Fruit fly (Drosophila melanogaster) whole organism, embryonic: ENCODE data around the gene CG32075.

Experiments used
- Bgb ChIP-seq: fragments of 200-800 bp; sonication (Bioruptor generic); IDR thresholded peaks from 2 replicates; pipeline ENCODE4 v1.3.6; 2022; ENCODE audit warnings: missing biosample characterization, missing genetic modification characterization; ENCODE audit not compliant: partially characterized antibody
- CG10147 ChIP-seq: fragments of 200-800 bp; sonication (Bioruptor generic); optimal IDR thresholded peaks from 2 replicates; lab custom pipeline; 2019; ENCODE audit warnings: missing biosample characterization, mild to moderate bottlenecking, missing genetic modification characterization, moderate library complexity
- CG10959 ChIP-seq: fragments of 200-800 bp; sonication (Bioruptor generic); IDR thresholded peaks from 2 replicates; pipeline ENCODE4 v1.3.6; 2022; ENCODE audit warnings: missing biosample characterization, missing genetic modification characterization
- CG13296 ChIP-seq: fragments of 200-800 bp; sonication (Bioruptor generic); optimal IDR thresholded peaks from 3 replicates; lab custom pipeline; 2018; ENCODE audit warnings: missing biosample characterization, mild to moderate bottlenecking, missing genetic modification characterization
- CG14014 ChIP-seq: fragments of 200-800 bp; sonication (Bioruptor generic); IDR thresholded peaks from 2 replicates; pipeline ENCODE4 v1.3.6; 2022; ENCODE audit warnings: missing biosample characterization, missing genetic modification characterization
- CG14860 ChIP-seq: fragments of 200-800 bp; sonication (Bioruptor generic); IDR thresholded peaks from 3 replicates; pipeline ENCODE4 v1.3.6; 2022; ENCODE audit warnings: missing biosample characterization, missing genetic modification characterization; ENCODE audit not compliant: partially characterized antibody
- CG1603 ChIP-seq: fragments of 200-800 bp; sonication (Bioruptor generic); optimal IDR thresholded peaks from 2 replicates; lab custom pipeline; 2019; ENCODE audit warnings: missing biosample characterization, mild to moderate bottlenecking, missing genetic modification characterization, moderate library complexity
- CG16815 ChIP-seq: fragments of 200-800 bp; sonication (Bioruptor generic); optimal IDR thresholded peaks from 3 replicates; lab custom pipeline; 2017; ENCODE audit warnings: missing biosample characterization, mild to moderate bottlenecking, missing genetic modification characterization
- CG3407 ChIP-seq: fragments of 200-800 bp; sonication (Bioruptor generic); optimal IDR thresholded peaks from 2 replicates; lab custom pipeline; 2018; ENCODE audit warnings: missing biosample characterization, mild to moderate bottlenecking, missing genetic modification characterization
- CG5953 ChIP-seq: fragments of 200-800 bp; sonication (Bioruptor generic); IDR thresholded peaks from 2 replicates; pipeline ENCODE4 v1.3.6; 2022; ENCODE audit warnings: missing biosample characterization, missing genetic modification characterization
- CG6175 ChIP-seq: fragments of 200-800 bp; sonication (Bioruptor generic); IDR thresholded peaks from 3 replicates; pipeline ENCODE4 v1.3.6; 2022; ENCODE audit warnings: missing biosample characterization, missing genetic modification characterization
- CG7839 ChIP-seq: fragments of 200-800 bp; sonication (Bioruptor generic); optimal IDR thresholded peaks from 3 replicates; lab custom pipeline; 2018; ENCODE audit warnings: missing biosample characterization, mild to moderate bottlenecking, missing genetic modification characterization, moderate library complexity
- CG7963 ChIP-seq: fragments of 200-800 bp; sonication (Bioruptor generic); IDR thresholded peaks from 3 replicates; pipeline ENCODE4 v1.3.6; 2022; ENCODE audit warnings: missing biosample characterization, missing genetic modification characterization; ENCODE audit not compliant: partially characterized antibody
- CG8478 ChIP-seq: fragments of >200 bp; optimal IDR thresholded peaks from 2 replicates; lab custom pipeline; 2018
- CG8924 ChIP-seq: fragments of 200-800 bp; optimal IDR thresholded peaks from 3 replicates; lab custom pipeline; 2019; ENCODE audit warnings: missing biosample characterization, mild to moderate bottlenecking, missing genetic modification characterization, moderate library complexity
- CG9437 ChIP-seq: fragments of 200-800 bp; sonication (Bioruptor generic); optimal IDR thresholded peaks from 2 replicates; lab custom pipeline; 2018; ENCODE audit warnings: missing biosample characterization, mild to moderate bottlenecking, missing genetic modification characterization
- CG9932 ChIP-seq: fragments of 200-800 bp; sonication (Bioruptor generic); IDR thresholded peaks from 2 replicates; pipeline ENCODE4 v1.3.6; 2022; ENCODE audit warnings: missing biosample characterization, missing genetic modification characterization
- CoRest ChIP-seq: fragments of 200-800 bp; sonication (Bioruptor generic); optimal IDR thresholded peaks from 3 replicates; lab custom pipeline; 2018; ENCODE audit warnings: missing biosample characterization, mild to moderate bottlenecking, missing genetic modification characterization, moderate library complexity
- Ets97D ChIP-seq: fragments of 200-800 bp; sonication (Bioruptor generic); optimal IDR thresholded peaks from 3 replicates; lab custom pipeline; 2016; ENCODE audit warnings: missing biosample characterization, missing genetic modification characterization
- Fer1 ChIP-seq: fragments of 200-800 bp; sonication (Bioruptor generic); optimal IDR thresholded peaks from 2 replicates; lab custom pipeline; 2017; ENCODE audit warnings: missing biosample characterization, mild to moderate bottlenecking, missing genetic modification characterization
- Fer2 ChIP-seq: fragments of 200-800 bp; sonication (Bioruptor generic); optimal IDR thresholded peaks from 2 replicates; lab custom pipeline; 2018; ENCODE audit warnings: missing biosample characterization, mild to moderate bottlenecking, missing genetic modification characterization, moderate library complexity
- GATAe ChIP-seq: fragments of 200-800 bp; sonication (Bioruptor generic); conservative IDR thresholded peaks from 2 replicates; pipeline ENCODE4 v1.3.6; 2022; ENCODE audit warnings: missing biosample characterization, missing genetic modification characterization
- Hsf ChIP-seq: fragments of 200-800 bp; sonication (Bioruptor generic); optimal IDR thresholded peaks from 3 replicates; lab custom pipeline; 2016; ENCODE audit warnings: missing biosample characterization, missing genetic modification characterization
- MTF-1 ChIP-seq: fragments of 200-800 bp; sonication (Bioruptor generic); optimal IDR thresholded peaks from 2 replicates; lab custom pipeline; 2018; ENCODE audit warnings: missing biosample characterization, mild to moderate bottlenecking, missing genetic modification characterization, borderline replicate concordance
- Meics ChIP-seq: fragments of 200-800 bp; sonication (Bioruptor generic); optimal IDR thresholded peaks from 2 replicates; lab custom pipeline; 2017; ENCODE audit warnings: missing biosample characterization, mild to moderate bottlenecking, missing genetic modification characterization
- Nf-YB ChIP-seq: fragments of 200-800 bp; sonication (Bioruptor generic); optimal IDR thresholded peaks from 3 replicates; lab custom pipeline; 2019; ENCODE audit warnings: missing biosample characterization, mild to moderate bottlenecking, missing genetic modification characterization, moderate library complexity
- Oli ChIP-seq: fragments of 200-800 bp; sonication (Bioruptor generic); optimal IDR thresholded peaks from 2 replicates; lab custom pipeline; 2018; ENCODE audit warnings: missing biosample characterization, mild to moderate bottlenecking, missing genetic modification characterization, moderate library complexity
- Taf1 ChIP-seq: fragments of 200-800 bp; sonication (Bioruptor generic); IDR thresholded peaks from 2 replicates; pipeline ENCODE4 v1.3.6; 2022; ENCODE audit warnings: missing biosample characterization, missing genetic modification characterization
- abd-A ChIP-seq: fragments of 200-800 bp; sonication (Bioruptor generic); optimal IDR thresholded peaks from 3 replicates; lab custom pipeline; 2019; ENCODE audit warnings: missing biosample characterization, mild to moderate bottlenecking, missing genetic modification characterization, moderate library complexity
- amos ChIP-seq: fragments of 200-800 bp; sonication (Bioruptor generic); IDR thresholded peaks from 2 replicates; pipeline ENCODE4 v1.3.6; 2022; ENCODE audit warnings: missing biosample characterization, missing genetic modification characterization; ENCODE audit not compliant: partially characterized antibody
- ap ChIP-seq: fragments of 200-800 bp; sonication (Bioruptor generic); IDR thresholded peaks from 2 replicates; pipeline ENCODE4 v1.3.6; 2022; ENCODE audit warnings: missing biosample characterization, missing genetic modification characterization
- ara ChIP-seq: fragments of 200-800 bp; sonication (Bioruptor generic); IDR thresholded peaks from 2 replicates; pipeline ENCODE4 v1.3.6; 2022; ENCODE audit warnings: missing biosample characterization, missing genetic modification characterization
- gcm2 ChIP-seq: fragments of 200-800 bp; sonication (Bioruptor generic); optimal IDR thresholded peaks from 2 replicates; lab custom pipeline; 2016; ENCODE audit warnings: missing biosample characterization, missing genetic modification characterization
- gem ChIP-seq: fragments of 200-800 bp; sonication (Bioruptor generic); optimal IDR thresholded peaks from 2 replicates; lab custom pipeline; 2019; ENCODE audit warnings: missing biosample characterization, mild to moderate bottlenecking, missing genetic modification characterization, moderate library complexity
- grau ChIP-seq: fragments of 200-800 bp; optimal IDR thresholded peaks from 3 replicates; lab custom pipeline; 2019; ENCODE audit warnings: missing biosample characterization, mild to moderate bottlenecking, missing genetic modification characterization, moderate library complexity
- gro ChIP-seq: fragments of 200-800 bp; sonication (Bioruptor generic); optimal IDR thresholded peaks from 2 replicates; lab custom pipeline; 2016; ENCODE audit warnings: missing biosample characterization, missing genetic modification characterization
- lilli ChIP-seq: fragments of 200-800 bp; sonication (Bioruptor generic); optimal IDR thresholded peaks from 3 replicates; lab custom pipeline; 2016; ENCODE audit warnings: missing biosample characterization, missing genetic modification characterization
- lov ChIP-seq, 2 experiments: fragments of 200-800 bp in 1 of 2; fragments of >200 bp in 1 of 2; sonication (Bioruptor generic) in 1 of 2; IDR thresholded peaks in 1 of 2; optimal IDR thresholded peaks in 1 of 2; 2 replicates in 1 of 2; 3 replicates in 1 of 2; pipeline versions ENCODE4 v1.3.6 to Lab custom; 2017 to 2022; ENCODE audit warnings: missing biosample characterization in 1 of 2, missing genetic modification characterization in 1 of 2
- pita ChIP-seq: fragments of 200-800 bp; sonication (Bioruptor generic); optimal IDR thresholded peaks from 2 replicates; lab custom pipeline; 2017; ENCODE audit warnings: missing biosample characterization, mild to moderate bottlenecking, missing genetic modification characterization
- ro ChIP-seq: fragments of 200-800 bp; sonication (Bioruptor generic); IDR thresholded peaks from 2 replicates; pipeline ENCODE4 v1.3.6; 2022; ENCODE audit warnings: missing biosample characterization, missing genetic modification characterization
- row ChIP-seq: fragments of 200-800 bp; sonication (Bioruptor generic); IDR thresholded peaks from 3 replicates; pipeline ENCODE4 v1.3.6; 2022; ENCODE audit warnings: missing biosample characterization, missing genetic modification characterization
- slou ChIP-seq: fragments of 200-800 bp; sonication (Bioruptor generic); optimal IDR thresholded peaks from 3 replicates; lab custom pipeline; 2016; ENCODE audit warnings: missing biosample characterization, missing genetic modification characterization
- sqz ChIP-seq: fragments of 200-800 bp; sonication (Bioruptor generic); optimal IDR thresholded peaks from 3 replicates; lab custom pipeline; 2018; ENCODE audit warnings: missing biosample characterization, mild to moderate bottlenecking, missing genetic modification characterization
- tio ChIP-seq: fragments of 200-800 bp; sonication (Bioruptor generic); optimal IDR thresholded peaks from 2 replicates; lab custom pipeline; 2017; ENCODE audit warnings: missing biosample characterization, missing genetic modification characterization, inconsistent platforms
- tna ChIP-seq: fragments of 200-800 bp; sonication (Bioruptor generic); IDR thresholded peaks from 2 replicates; pipeline ENCODE4 v1.3.6; 2022; ENCODE audit warnings: missing biosample characterization, missing genetic modification characterization; ENCODE audit not compliant: partially characterized antibody
- trem ChIP-seq: fragments of 200-800 bp; optimal IDR thresholded peaks from 3 replicates; lab custom pipeline; 2019; ENCODE audit warnings: missing biosample characterization, mild to moderate bottlenecking, missing genetic modification characterization, moderate library complexity
- unpg ChIP-seq: fragments of 200-800 bp; sonication (Bioruptor generic); optimal IDR thresholded peaks from 3 replicates; lab custom pipeline; 2018; ENCODE audit warnings: missing biosample characterization, mild to moderate bottlenecking, missing genetic modification characterization, moderate library complexity
- vfl ChIP-seq: fragments of 200-800 bp; sonication (Bioruptor generic); optimal IDR thresholded peaks from 2 replicates; lab custom pipeline; 2016; ENCODE audit warnings: missing biosample characterization, missing genetic modification characterization

The CG32075 gene

dm6 chr3L:11101598-11101997 is 36.9 kb upstream of the CG32075 start, which contains the start of gene Elo68beta:
TSS of gene Elo68beta (minus strand) at chr3L:11101698.
- TF ChIP-seq ap (GFP tag; lab: Robert Waterston, UW) (no peak), ro (no peak), GATAe (GFP tag; lab: Robert Waterston, UW) (no peak), CG10147 (GFP tag; lab: Kevin White, UChicago) (no peak), Oli (tag; lab: Kevin White, UChicago) (no peak), vfl (GFP tag; lab: Kevin White, UChicago) (no peak), tio (GFP tag; lab: Kevin White, UChicago) (no peak), gro (GFP tag; lab: Kevin White, UChicago) (no peak), Hsf (GFP tag; lab: Kevin White, UChicago) (no peak), CG9437 (GFP tag; lab: Kevin White, UChicago) (no peak), lov (optimal IDR thresholded peaks at IDR 0.05; lab: Kevin White, UChicago) (no peak), lov (GFP tag; IDR thresholded peaks at IDR 0.05; lab: Robert Waterston, UW) (no peak), Fer1 (no peak), trem (tag; lab: Kevin White, UChicago) (no peak), CG3407 (no peak), lilli (no peak), CG16815 (GFP tag; lab: Kevin White, UChicago) (no peak), grau (no peak), gcm2 (GFP tag; lab: Kevin White, UChicago) (no peak)

dm6 chr3L:11097982-11098663 is 33.4 kb upstream of the CG32075 start, which contains the start of the genes Irbp18 and APP-BP1:
TSS of gene Irbp18 (minus strand) at chr3L:11098186.
TSS of gene APP-BP1 (plus strand) at chr3L:11098412.
- TF ChIP-seq CG6175 (GFP tag; lab: Robert Waterston, UW) (peak; percentile 61; the same call in 1 of the 3 replicates), CG7839 (peak; percentile 94), Hsf (GFP tag; lab: Kevin White, UChicago) (peak; percentile 97), Nf-YB (GFP tag; lab: Kevin White, UChicago) (peak; percentile 78), Taf1 (GFP tag; lab: Robert Waterston, UW) (peak; percentile 67), sqz (GFP tag; lab: Kevin White, UChicago) (peak; percentile 78), CG7963 (GFP tag; lab: Robert Waterston, UW) (no peak), Bgb (GFP tag; lab: Robert Waterston, UW) (0 out of 2 replicates have a peak, but pooled peaks have one; percentile 11), CG1603 (tag; lab: Kevin White, UChicago) (peak; percentile 88), Ets97D (GFP tag; lab: Kevin White, UChicago) (peak; percentile 91), CG9437 (GFP tag; lab: Kevin White, UChicago) (peak; percentile 92), gem (peak; percentile 96), CG5953 (no peak; the same call in 1 of the 2 replicates), MTF-1 (GFP tag; lab: Kevin White, UChicago) (peak; percentile 66), CG9932 (GFP tag; lab: Robert Waterston, UW) (peak; percentile 89), CG14860 (no peak), amos (GFP tag; lab: Robert Waterston, UW) (no peak; the same call in 1 of the 2 replicates), row (GFP tag; lab: Robert Waterston, UW) (peak; percentile 88), CG13296 (GFP tag; lab: Kevin White, UChicago) (peak; percentile 90), pita (GFP tag; lab: Kevin White, UChicago) (no peak), ara (peak; percentile 84), CG10959 (peak; percentile 59; the same call in 1 of the 2 replicates), Meics (GFP tag; lab: Kevin White, UChicago) (peak; percentile 94), CG8478 (no peak), CG8924 (tag; lab: Kevin White, UChicago) (peak; percentile 94), abd-A (tag; lab: Kevin White, UChicago) (no peak), Fer2 (peak; percentile 80), CG14014 (peak; percentile 83), slou (GFP tag; lab: Kevin White, UChicago) (peak; percentile 90), CoRest (peak; percentile 95), tna (GFP tag; lab: Robert Waterston, UW) (no peak), unpg (GFP tag; lab: Kevin White, UChicago) (peak; percentile 93)
